Worm (Caenorhabditis elegans) whole organism, late embryonic: ENCODE data around the gene ddl-1.
"Not testable (repeated sequence)": the region's sequence is repeated elsewhere in the genome, so short reads cannot be mapped to it uniquely, and the experiment has no call there.

Experiments used
- F13H6.1 ChIP-seq: sonication (generic microtip); optimal IDR thresholded peaks from 2 replicates; lab custom pipeline; 2016; ENCODE audit warnings: missing genetic modification characterization, missing compliant biosample characterization
- T23F11.4 ChIP-seq: fragments of 200-800 bp; sonication (Bioruptor generic); optimal IDR thresholded peaks from 2 replicates; lab custom pipeline; 2018; ENCODE audit warnings: mild to moderate bottlenecking, missing genetic modification characterization, missing compliant biosample characterization
- ahr-1 ChIP-seq: sonication (generic microtip); optimal IDR thresholded peaks from 2 replicates; lab custom pipeline; 2016; ENCODE audit warnings: missing genetic modification characterization, missing compliant biosample characterization
- ama-1 ChIP-seq: fragments of 150-350 bp; optimal IDR thresholded peaks from 2 replicates; lab custom pipeline; 2014
- ceh-14 ChIP-seq: sonication (generic microtip); optimal IDR thresholded peaks from 2 replicates; lab custom pipeline; 2016; ENCODE audit warnings: missing genotype, missing genetic modification characterization, missing compliant biosample characterization
- ceh-2 ChIP-seq: sonication (generic microtip); optimal IDR thresholded peaks from 2 replicates; lab custom pipeline; 2016; ENCODE audit warnings: missing genotype, missing genetic modification characterization, missing compliant biosample characterization
- ceh-22 ChIP-seq: sonication (generic microtip); optimal IDR thresholded peaks from 2 replicates; lab custom pipeline; 2017; ENCODE audit warnings: missing biosample characterization, missing genetic modification characterization
- ceh-31 ChIP-seq: sonication (generic microtip); optimal IDR thresholded peaks from 2 replicates; lab custom pipeline; 2016; ENCODE audit warnings: missing genetic modification characterization, missing compliant biosample characterization
- ceh-48 ChIP-seq: sonication (generic microtip); optimal IDR thresholded peaks from 2 replicates; lab custom pipeline; 2016; ENCODE audit warnings: missing genetic modification characterization, inconsistent platforms, missing compliant biosample characterization
- ceh-6 ChIP-seq: fragments of 200-800 bp; sonication (Bioruptor generic); optimal IDR thresholded peaks from 2 replicates; lab custom pipeline; 2018; ENCODE audit warnings: mild to moderate bottlenecking, missing genetic modification characterization, missing compliant biosample characterization
- dmd-4 ChIP-seq: sonication (generic microtip); optimal IDR thresholded peaks from 2 replicates; lab custom pipeline; 2016; ENCODE audit warnings: borderline replicate concordance, missing genetic modification characterization, missing compliant biosample characterization
- dve-1 ChIP-seq: sonication (generic microtip); optimal IDR thresholded peaks from 2 replicates; lab custom pipeline; 2017; ENCODE audit warnings: antibody characterized with exemption, mild to moderate bottlenecking, missing genetic modification characterization, missing compliant biosample characterization
- elt-2 ChIP-seq: sonication (generic microtip); optimal IDR thresholded peaks from 2 replicates; lab custom pipeline; 2016; ENCODE audit warnings: missing genetic modification reagents, missing genetic modification characterization, missing compliant biosample characterization
- elt-4 ChIP-seq: sonication (generic microtip); optimal IDR thresholded peaks from 2 replicates; lab custom pipeline; 2016; ENCODE audit warnings: missing genetic modification characterization, missing compliant biosample characterization
- fax-1 ChIP-seq: sonication (generic microtip); optimal IDR thresholded peaks from 2 replicates; lab custom pipeline; 2016; ENCODE audit warnings: missing genotype, missing genetic modification characterization, missing compliant biosample characterization
- fkh-10 ChIP-seq: fragments of 150-350 bp; optimal IDR thresholded peaks from 2 replicates; lab custom pipeline; 2014; ENCODE audit warnings: missing biosample characterization, missing genetic modification reagents, missing genetic modification characterization
- gmeb-2 ChIP-seq: sonication (generic microtip); optimal IDR thresholded peaks from 2 replicates; lab custom pipeline; 2016; ENCODE audit warnings: missing genetic modification characterization, inconsistent platforms, missing compliant biosample characterization
- hlh-15 ChIP-seq: sonication (generic microtip); optimal IDR thresholded peaks from 2 replicates; lab custom pipeline; 2016; ENCODE audit warnings: missing genetic modification characterization, missing compliant biosample characterization
- hlh-30 ChIP-seq: sonication (generic microtip); optimal IDR thresholded peaks from 2 replicates; lab custom pipeline; 2017; ENCODE audit warnings: antibody characterized with exemption, missing genetic modification characterization, missing compliant biosample characterization; ENCODE audit not compliant: insufficient read depth
- hlh-8 ChIP-seq: sonication (generic microtip); optimal IDR thresholded peaks from 2 replicates; lab custom pipeline; 2016; ENCODE audit warnings: missing genotype, missing genetic modification characterization, missing compliant biosample characterization
- lim-6 ChIP-seq: sonication (generic microtip); optimal IDR thresholded peaks from 2 replicates; lab custom pipeline; 2016; ENCODE audit warnings: missing genetic modification characterization, missing compliant biosample characterization
- madf-2 ChIP-seq: sonication (generic microtip); optimal IDR thresholded peaks from 2 replicates; lab custom pipeline; 2017; ENCODE audit warnings: missing genetic modification characterization, missing compliant biosample characterization
- mec-3 ChIP-seq: sonication (generic microtip); optimal IDR thresholded peaks from 2 replicates; lab custom pipeline; 2016; ENCODE audit warnings: borderline replicate concordance, missing genetic modification characterization, missing compliant biosample characterization
- nhr-11 ChIP-seq: fragments of 150-350 bp; optimal IDR thresholded peaks from 2 replicates; lab custom pipeline; 2014; ENCODE audit warnings: missing biosample characterization, missing genetic modification characterization
- nhr-232 ChIP-seq: sonication (generic microtip); optimal IDR thresholded peaks from 2 replicates; lab custom pipeline; 2016; ENCODE audit warnings: missing genetic modification characterization, missing compliant biosample characterization
- pat-9 ChIP-seq: fragments of 200-800 bp; sonication (Bioruptor generic); optimal IDR thresholded peaks from 2 replicates; lab custom pipeline; 2018; ENCODE audit warnings: mild to moderate bottlenecking, missing genetic modification characterization, moderate library complexity, missing compliant biosample characterization
- pqm-1 ChIP-seq: sonication (generic microtip); optimal IDR thresholded peaks from 2 replicates; lab custom pipeline; 2016; ENCODE audit warnings: missing genetic modification characterization, missing compliant biosample characterization
- pros-1 ChIP-seq: fragments of 150-350 bp; optimal IDR thresholded peaks from 2 replicates; lab custom pipeline; 2014; ENCODE audit warnings: missing biosample characterization, missing genetic modification reagents, missing genetic modification characterization
- ref-2 ChIP-seq: sonication (generic microtip); optimal IDR thresholded peaks from 2 replicates; lab custom pipeline; 2016; ENCODE audit warnings: missing genetic modification characterization, missing compliant biosample characterization
- rnt-1 ChIP-seq: sonication (generic microtip); optimal IDR thresholded peaks from 2 replicates; lab custom pipeline; 2016; ENCODE audit warnings: missing genetic modification characterization, missing compliant biosample characterization
- tbx-2 ChIP-seq: sonication (generic microtip); optimal IDR thresholded peaks from 2 replicates; lab custom pipeline; 2016; ENCODE audit warnings: missing genetic modification characterization, missing compliant biosample characterization
- tbx-7 ChIP-seq: sonication (generic microtip); optimal IDR thresholded peaks from 2 replicates; lab custom pipeline; 2016; ENCODE audit warnings: missing genotype, missing genetic modification characterization, missing compliant biosample characterization
- ttx-3 ChIP-seq: sonication (generic microtip); optimal IDR thresholded peaks from 2 replicates; lab custom pipeline; 2016; ENCODE audit warnings: missing genetic modification reagents, missing genetic modification characterization, missing compliant biosample characterization
- unc-3 ChIP-seq, 2 experiments: fragments of 200-800 bp in 1 of 2; sonication (Bioruptor generic) in 1 of 2; sonication (generic microtip) in 1 of 2; conservative IDR thresholded peaks in 1 of 2; optimal IDR thresholded peaks in 1 of 2; 2 replicates each; pipeline versions ENCODE4 v1.3.6 to Lab custom; 2016 to 2022; ENCODE audit warnings: missing compliant biosample characterization in 2 of 2, missing genetic modification characterization in 2 of 2, missing genetic modification reagents in 1 of 2
- unc-42 ChIP-seq: sonication (generic microtip); optimal IDR thresholded peaks from 2 replicates; lab custom pipeline; 2016; ENCODE audit warnings: missing genotype, missing genetic modification characterization, missing compliant biosample characterization
- unc-55 ChIP-seq: sonication (generic microtip); optimal IDR thresholded peaks from 2 replicates; lab custom pipeline; 2017; ENCODE audit warnings: missing biosample characterization, missing genetic modification reagents, missing genetic modification characterization
- zip-5 ChIP-seq: sonication (generic microtip); optimal IDR thresholded peaks from 2 replicates; lab custom pipeline; 2016; ENCODE audit warnings: missing genetic modification characterization, missing compliant biosample characterization
- ztf-16 ChIP-seq: sonication (generic microtip); optimal IDR thresholded peaks from 2 replicates; lab custom pipeline; 2017; ENCODE audit warnings: missing genetic modification characterization, missing compliant biosample characterization

ddl-1 gene

DNA sequence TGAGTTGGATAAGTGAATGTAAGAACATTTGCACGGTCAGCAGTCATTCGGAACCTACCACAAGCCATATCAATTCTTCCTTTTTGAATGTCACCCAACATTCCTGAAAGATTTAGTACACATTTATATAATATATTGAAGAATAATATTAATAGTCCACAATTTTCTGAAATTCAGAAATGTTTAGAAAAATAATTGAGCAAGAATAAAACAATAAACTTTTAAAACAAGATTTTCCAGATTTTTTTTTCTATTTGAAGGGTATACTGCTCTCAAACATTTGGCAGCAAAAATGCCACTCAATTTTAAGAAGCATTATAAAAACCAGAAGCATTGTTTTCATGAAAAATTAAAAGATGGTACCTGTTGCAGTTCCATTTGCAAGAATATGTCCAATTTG is 11.3 kb downstream of the ddl-1 start, which contains the start of gene F59E12.8:
Gene F59E12.8 (minus strand): TSS at position 101 of the 400 bp plus-strand sequence.
- no peak for TF ChIP-seq lim-6
- no peak for TF ChIP-seq unc-42
- TF ChIP-seq tbx-7, result no peak

- TF ChIP-seq fax-1 (tag; lab: Kevin White, UChicago) (no peak), mec-3 (no peak), pros-1 (no peak), ceh-2 (tag; lab: Kevin White, UChicago) (no peak), ceh-22 (no peak), T23F11.4 (no peak), dve-1 (tag; lab: Kevin White, UChicago) (no peak), hlh-8 (tag; lab: Kevin White, UChicago) (no peak), elt-2 (tag; lab: Kevin White, UChicago) (no peak), gmeb-2 (no peak), hlh-15 (tag; lab: Kevin White, UChicago) (no peak), unc-55 (GFP tag; lab: Kevin White, UChicago) (no peak), pat-9 (tag; lab: Kevin White, UChicago) (no peak)
These were observed 14.7 kb downstream of the ddl-1 start for ce11 chrII:5633453-5633852.

DNA sequence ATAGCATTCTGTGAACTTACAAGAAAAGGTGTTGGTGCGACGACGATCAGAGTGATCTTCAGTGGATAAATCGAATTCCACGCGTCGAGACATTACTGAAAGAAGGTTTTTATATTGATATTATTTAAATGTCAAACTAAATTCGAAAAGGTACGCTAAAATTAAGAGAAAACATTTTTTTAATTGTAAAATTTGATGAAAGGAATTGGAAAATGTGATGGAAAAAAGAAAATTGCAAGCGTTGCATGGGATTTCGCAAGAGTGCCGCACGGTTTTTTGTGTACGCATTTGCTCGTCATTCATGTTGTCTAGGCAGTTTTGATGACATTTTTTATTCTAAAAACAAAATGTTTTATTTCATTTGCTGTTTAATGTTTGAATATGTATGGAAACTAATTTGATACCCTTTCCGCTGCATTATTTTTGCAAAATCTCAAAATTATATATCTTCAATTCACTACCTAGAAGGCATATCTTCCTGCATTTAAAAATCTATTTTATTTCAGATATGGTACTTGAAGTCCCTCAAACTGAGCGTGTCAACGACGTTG is 17.2 kb downstream of the ddl-1 start, which contains the start of the genes F59E12.6 and npl-4.1:
Gene F59E12.6 (minus strand): TSS at position 101 of the 551 bp plus-strand sequence.
Gene npl-4.1 (plus strand): TSS at position 501 of the 551 bp plus-strand sequence.
- TF ChIP-seq nhr-11, hlh-8, ahr-1 (tag; lab: Kevin White, UChicago): not testable (repeated sequence)

DNA sequence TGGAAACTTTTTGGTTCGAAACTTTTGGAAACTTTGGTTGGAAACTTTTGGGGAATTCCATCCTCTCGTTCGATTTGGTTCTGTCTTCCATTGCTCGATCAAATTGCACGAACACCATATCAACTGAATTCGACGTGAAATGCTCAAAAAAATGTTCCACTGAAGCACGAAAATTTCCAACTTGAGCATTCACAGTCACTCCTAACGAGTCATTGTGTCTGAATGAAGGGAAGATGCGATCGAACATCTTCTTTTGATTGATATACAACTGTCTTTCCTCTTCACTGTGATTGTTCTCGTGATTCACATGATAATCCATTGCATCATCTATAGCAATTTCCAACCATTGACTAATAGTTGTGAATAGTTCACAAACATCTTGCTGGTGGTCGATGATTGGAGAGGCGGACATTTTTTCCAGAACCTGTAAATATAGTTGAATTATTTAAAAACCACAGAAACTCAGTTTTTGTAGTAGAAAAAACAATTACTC is 19.8 kb downstream of the ddl-1 start, which contains the start of gene F59E12.15:
Gene F59E12.15 (minus strand): TSS at position 51 of the 493 bp plus-strand sequence.
- TF ChIP-seq hlh-8 (tag; lab: Kevin White, UChicago), result no peak
- TF ChIP-seq tbx-2 (tag; lab: Kevin White, UChicago), result no peak

DNA sequence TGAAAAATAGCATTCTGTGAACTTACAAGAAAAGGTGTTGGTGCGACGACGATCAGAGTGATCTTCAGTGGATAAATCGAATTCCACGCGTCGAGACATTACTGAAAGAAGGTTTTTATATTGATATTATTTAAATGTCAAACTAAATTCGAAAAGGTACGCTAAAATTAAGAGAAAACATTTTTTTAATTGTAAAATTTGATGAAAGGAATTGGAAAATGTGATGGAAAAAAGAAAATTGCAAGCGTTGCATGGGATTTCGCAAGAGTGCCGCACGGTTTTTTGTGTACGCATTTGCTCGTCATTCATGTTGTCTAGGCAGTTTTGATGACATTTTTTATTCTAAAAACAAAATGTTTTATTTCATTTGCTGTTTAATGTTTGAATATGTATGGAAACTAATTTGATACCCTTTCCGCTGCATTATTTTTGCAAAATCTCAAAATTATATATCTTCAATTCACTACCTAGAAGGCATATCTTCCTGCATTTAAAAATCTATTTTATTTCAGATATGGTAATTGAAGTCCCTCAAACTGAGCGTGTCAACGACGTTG is 25.7 kb downstream of the ddl-1 start, which contains the start of the genes eif-3.L and npl-4.2:
Gene eif-3.L (minus strand): TSS at position 101 of the 557 bp plus-strand sequence.
Gene npl-4.2 (plus strand): TSS at position 507 of the 557 bp plus-strand sequence.
- TF ChIP-seq ttx-3 (tag; lab: Kevin White, UChicago); F13H6.1 (tag; lab: Kevin White, UChicago); lim-6: not testable (repeated sequence)

ce11 chrII:5619298-5619697 is 28.9 kb downstream of the ddl-1 start, which contains the start of gene dhs-6:
dhs-6 (minus strand) TSS chrII:5619319.
- TF ChIP-seq unc-3 (GFP tag; conservative IDR thresholded peaks at IDR 0.05; lab: Robert Waterston, UW) (no peak), unc-3 (tag; optimal IDR thresholded peaks at IDR 0.05; lab: Kevin White, UChicago) (no peak), elt-2 (tag; lab: Kevin White, UChicago) (peak; percentile 45), ceh-6 (GFP tag; lab: Kevin White, UChicago) (no peak), rnt-1 (tag; lab: Kevin White, UChicago) (no peak), ahr-1 (tag; lab: Kevin White, UChicago) (no peak), pqm-1 (tag; lab: Kevin White, UChicago) (no peak), ztf-16 (tag; lab: Kevin White, UChicago) (no peak)

DNA sequence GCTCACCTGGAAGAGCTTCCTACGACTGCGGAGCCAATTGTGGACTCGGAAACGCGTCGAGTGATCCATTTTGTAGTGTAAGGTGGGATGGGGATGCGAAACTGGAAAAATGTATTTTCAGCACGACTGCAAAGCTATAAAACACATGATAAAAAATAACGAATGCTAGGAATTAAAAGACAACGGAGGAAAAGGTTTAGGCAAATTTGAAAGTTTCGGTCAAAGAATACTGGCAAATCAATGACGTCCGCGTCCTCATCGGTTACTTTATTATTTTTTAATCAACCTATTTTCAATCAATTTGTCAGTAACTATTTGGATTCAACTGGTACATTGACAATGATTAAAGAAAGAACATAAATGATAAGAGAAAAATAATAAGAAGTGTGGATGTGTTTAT is 40.4 kb downstream of the ddl-1 start, which contains the start of gene C17G10.7:
Gene C17G10.7 (minus strand): TSS at position 101 of the 400 bp plus-strand sequence.
- TF ChIP-seq ceh-31 (tag; lab: Kevin White, UChicago), result no peak
- TF ChIP-seq ttx-3 (tag; lab: Kevin White, UChicago), result no peak
- TF ChIP-seq madf-2 (tag; lab: Kevin White, UChicago), result no peak
- no peak for TF ChIP-seq hlh-30 (tag; lab: Kevin White, UChicago)
- TF ChIP-seq ceh-48, result no peak
- no peak for TF ChIP-seq elt-4 (tag; lab: Kevin White, UChicago)
- TF ChIP-seq dmd-4 (tag; lab: Kevin White, UChicago), result no peak
- no peak for TF ChIP-seq dve-1 (tag; lab: Kevin White, UChicago)
- TF ChIP-seq fkh-10 (GFP tag; lab: Kevin White, UChicago), result no peak
- TF ChIP-seq ama-1 (lab: Kevin White, UChicago), result no peak
- no peak for TF ChIP-seq ceh-14
- TF ChIP-seq zip-5 (tag; lab: Kevin White, UChicago), result no peak
- no peak for TF ChIP-seq nhr-232
- TF ChIP-seq ztf-16 (tag; lab: Kevin White, UChicago), result no peak
- TF ChIP-seq pqm-1 (tag; lab: Kevin White, UChicago), result no peak
- no peak for TF ChIP-seq ref-2 (tag; lab: Kevin White, UChicago)
- TF ChIP-seq unc-42, result no peak
- TF ChIP-seq rnt-1 (tag; lab: Kevin White, UChicago), result no peak
